Fruit fly (Drosophila melanogaster) whole organism, embryonic: Measurements from ENCODE around the gene Cyp4ac2.

Experiments
- Atf6 ChIP-seq: fragments of 200-800 bp; sonication (Bioruptor generic); IDR thresholded peaks from 2 replicates; pipeline ENCODE4 v1.3.6; 2022; ENCODE audit warnings: missing biosample characterization, missing genetic modification characterization
- CG31388 ChIP-seq: fragments of 200-800 bp; sonication (Bioruptor generic); optimal IDR thresholded peaks from 2 replicates; lab custom pipeline; 2016; ENCODE audit warnings: missing biosample characterization, missing genetic modification characterization
- CG7357 ChIP-seq: fragments of 200-800 bp; sonication (Bioruptor generic); IDR thresholded peaks from 3 replicates; pipeline ENCODE4 v1.3.6; 2022; ENCODE audit warnings: missing biosample characterization, missing genetic modification characterization
- CG7786 ChIP-seq: fragments of 200-800 bp; sonication (Bioruptor generic); optimal IDR thresholded peaks from 2 replicates; lab custom pipeline; 2016; ENCODE audit warnings: missing biosample characterization, missing genetic modification characterization
- Dad ChIP-seq: fragments of 200-800 bp; sonication (Bioruptor generic); optimal IDR thresholded peaks from 3 replicates; lab custom pipeline; 2016; ENCODE audit warnings: missing biosample characterization, missing genetic modification characterization
- Poxn ChIP-seq: fragments of 200-800 bp; sonication (Bioruptor generic); IDR thresholded peaks from 2 replicates; pipeline ENCODE4 v1.3.6; 2022; ENCODE audit warnings: missing biosample characterization, missing genetic modification characterization
- Usf ChIP-seq: fragments of 200-800 bp; sonication (Bioruptor generic); optimal IDR thresholded peaks from 2 replicates; lab custom pipeline; 2017; ENCODE audit warnings: missing genotype, missing biosample characterization, missing genetic modification characterization
- YL-1 ChIP-seq: fragments of 200-800 bp; sonication (Bioruptor generic); optimal IDR thresholded peaks from 3 replicates; lab custom pipeline; 2017; ENCODE audit warnings: missing biosample characterization, mild to moderate bottlenecking, missing genetic modification characterization
- ap ChIP-seq: fragments of 200-800 bp; sonication (Bioruptor generic); IDR thresholded peaks from 2 replicates; pipeline ENCODE4 v1.3.6; 2022; ENCODE audit warnings: missing biosample characterization, missing genetic modification characterization
- eyg ChIP-seq: fragments of 200-800 bp; sonication (Bioruptor generic); optimal IDR thresholded peaks from 3 replicates; lab custom pipeline; 2016; ENCODE audit warnings: missing biosample characterization, missing genetic modification characterization
- lbe ChIP-seq: fragments of 200-800 bp; sonication (Bioruptor generic); optimal IDR thresholded peaks from 2 replicates; lab custom pipeline; 2016; ENCODE audit warnings: missing biosample characterization, mild to moderate bottlenecking, missing genetic modification characterization
- tgo ChIP-seq: fragments of 200-800 bp; sonication (Bioruptor generic); IDR thresholded peaks from 3 replicates; pipeline ENCODE4 v1.3.6; 2022; ENCODE audit warnings: missing biosample characterization, missing genetic modification characterization

dm6 chr2L:5245363-5245892 lies 20.8 kb upstream of the Cyp4ac2 start:
- TF ChIP-seq YL-1 (GFP tag; lab: Kevin White, UChicago) (no peak), Usf (GFP tag; lab: Kevin White, UChicago) (no peak), CG7357 (GFP tag; lab: Robert Waterston, UW) (no peak), CG7786 (GFP tag; lab: Kevin White, UChicago) (no peak), ap (GFP tag; lab: Robert Waterston, UW) (no peak), CG31388 (GFP tag; lab: Kevin White, UChicago) (no peak), Dad (no peak), Poxn (GFP tag; lab: Robert Waterston, UW) (no peak), Atf6 (GFP tag; lab: Robert Waterston, UW) (no peak), eyg (no peak), tgo (GFP tag; lab: Robert Waterston, UW) (no peak), lbe (GFP tag; lab: Kevin White, UChicago) (no peak)
